Worm (Caenorhabditis elegans) whole organism, young adult: ENCODE results near the gene F53F4.12.
A peak's percentile ranks its signal among the peaks of the same experiment; 100 is the strongest.

Experiments used
- B0035.1 ChIP-seq: sonication (generic microtip); optimal IDR thresholded peaks from 2 replicates; lab custom pipeline; 2016; ENCODE audit warnings: missing genetic modification characterization, mild to moderate bottlenecking, missing compliant biosample characterization, missing genotype, missing genetic modification reagents
- D2030.7 ChIP-seq: fragments of 200-800 bp; sonication (Bioruptor generic); IDR thresholded peaks from 2 replicates; pipeline ENCODE4 v1.3.6; 2022; ENCODE audit warnings: missing genetic modification reagents, missing genetic modification characterization, missing compliant biosample characterization
- F23B12.7 ChIP-seq: sonication (generic microtip); optimal IDR thresholded peaks from 2 replicates; lab custom pipeline; 2017; ENCODE audit warnings: missing genetic modification characterization, mild to moderate bottlenecking, missing compliant biosample characterization, antibody characterized with exemption, moderate library complexity; ENCODE audit not compliant: insufficient read depth
- F52B5.7 ChIP-seq: sonication (generic microtip); optimal IDR thresholded peaks from 2 replicates; lab custom pipeline; 2016; ENCODE audit warnings: mild to moderate bottlenecking, missing genetic modification characterization, missing compliant biosample characterization
- F55B11.4 ChIP-seq: sonication (generic microtip); optimal IDR thresholded peaks from 2 replicates; lab custom pipeline; 2016; ENCODE audit warnings: missing compliant biosample characterization, missing genetic modification characterization, borderline replicate concordance; ENCODE audit not compliant: insufficient read depth
- K11D2.4 ChIP-seq: fragments of 200-800 bp; sonication (Bioruptor generic); IDR thresholded peaks from 2 replicates; pipeline ENCODE4 v1.3.6; 2022; ENCODE audit warnings: missing genetic modification reagents, missing genetic modification characterization, missing compliant biosample characterization
- K12H6.12 ChIP-seq: fragments of 200-800 bp; sonication (Bioruptor generic); optimal IDR thresholded peaks from 2 replicates; lab custom pipeline; 2018; ENCODE audit warnings: mild to moderate bottlenecking, missing genetic modification characterization, missing compliant biosample characterization
- Y53G8AR.9 ChIP-seq: fragments of 200-800 bp; sonication (Bioruptor generic); conservative IDR thresholded peaks from 2 replicates; pipeline ENCODE4 v1.3.6; 2022; ENCODE audit warnings: missing genetic modification reagents, missing genetic modification characterization, missing compliant biosample characterization
- Y56A3A.18 ChIP-seq: fragments of 200-800 bp; sonication (Bioruptor generic); IDR thresholded peaks from 2 replicates; pipeline ENCODE4 v1.3.6; 2022; ENCODE audit warnings: missing genetic modification reagents, missing genetic modification characterization, missing compliant biosample characterization
- Y95B8A.8 ChIP-seq: fragments of 200-800 bp; sonication (Bioruptor generic); IDR thresholded peaks from 2 replicates; pipeline ENCODE4 v1.3.6; 2022; ENCODE audit warnings: missing genetic modification reagents, missing genetic modification characterization, missing compliant biosample characterization
- ZK185.1 ChIP-seq: sonication (generic microtip); optimal IDR thresholded peaks from 2 replicates; lab custom pipeline; 2016; ENCODE audit warnings: mild to moderate bottlenecking, missing genetic modification characterization, missing compliant biosample characterization; ENCODE audit not compliant: poor library complexity, severe bottlenecking
- aptf-2 ChIP-seq: fragments of 200-800 bp; sonication (Bioruptor generic); conservative IDR thresholded peaks from 2 replicates; pipeline ENCODE4 v1.3.6; 2022; ENCODE audit warnings: missing genetic modification reagents, missing genetic modification characterization, missing compliant biosample characterization
- aptf-3 ChIP-seq: fragments of 200-800 bp; sonication (Bioruptor generic); IDR thresholded peaks from 2 replicates; pipeline ENCODE4 v1.3.6; 2022; ENCODE audit warnings: missing genetic modification characterization, missing compliant biosample characterization
- attf-5 ChIP-seq: fragments of 200-800 bp; sonication (Bioruptor generic); optimal IDR thresholded peaks from 2 replicates; lab custom pipeline; 2018; ENCODE audit warnings: mild to moderate bottlenecking, missing genetic modification characterization, missing compliant biosample characterization
- attf-6 ChIP-seq: fragments of 200-800 bp; sonication (Bioruptor generic); IDR thresholded peaks from 2 replicates; pipeline ENCODE4 v1.3.6; 2022; ENCODE audit warnings: missing genetic modification reagents, missing genetic modification characterization, missing compliant biosample characterization
- bed-2 ChIP-seq: fragments of 200-800 bp; sonication (Bioruptor generic); IDR thresholded peaks from 2 replicates; pipeline ENCODE4 v1.3.6; 2022; ENCODE audit warnings: missing genetic modification reagents, missing genetic modification characterization, missing compliant biosample characterization
- ceh-40 ChIP-seq: fragments of 200-800 bp; sonication (Bioruptor generic); IDR thresholded peaks from 2 replicates; pipeline ENCODE4 v1.3.6; 2022; ENCODE audit warnings: missing genetic modification characterization, missing compliant biosample characterization
- ceh-58 ChIP-seq: fragments of 200-800 bp; sonication (Bioruptor generic); IDR thresholded peaks from 2 replicates; pipeline ENCODE4 v1.3.6; 2022; ENCODE audit warnings: missing genetic modification characterization, missing compliant biosample characterization
- gei-17 ChIP-seq: fragments of 200-800 bp; sonication (Bioruptor generic); optimal IDR thresholded peaks from 2 replicates; lab custom pipeline; 2018; ENCODE audit warnings: mild to moderate bottlenecking, missing genetic modification characterization, missing compliant biosample characterization
- hsf-1 ChIP-seq: fragments of 200-800 bp; sonication (Bioruptor generic); IDR thresholded peaks from 2 replicates; pipeline ENCODE4 v1.3.6; 2022; ENCODE audit warnings: missing genetic modification reagents, missing genetic modification characterization, missing compliant biosample characterization
- let-526 ChIP-seq: fragments of 200-800 bp; sonication (Bioruptor generic); IDR thresholded peaks from 2 replicates; pipeline ENCODE4 v1.3.6; 2022; ENCODE audit warnings: missing genetic modification reagents, missing genetic modification characterization, missing compliant biosample characterization
- lin-26 ChIP-seq: fragments of 200-800 bp; sonication (Bioruptor generic); IDR thresholded peaks from 2 replicates; pipeline ENCODE4 v1.3.6; 2022; ENCODE audit warnings: missing genetic modification reagents, missing genetic modification characterization, missing compliant biosample characterization
- lin-40 ChIP-seq: sonication (generic microtip); optimal IDR thresholded peaks from 2 replicates; lab custom pipeline; 2016; ENCODE audit warnings: missing genetic modification characterization, mild to moderate bottlenecking, missing compliant biosample characterization, missing genotype, missing genetic modification reagents
- lin-54 ChIP-seq: fragments of 200-800 bp; sonication (Bioruptor generic); optimal IDR thresholded peaks from 2 replicates; lab custom pipeline; 2018; ENCODE audit warnings: mild to moderate bottlenecking, missing genetic modification characterization, missing compliant biosample characterization
- lsl-1 ChIP-seq: fragments of 200-800 bp; sonication (Bioruptor generic); optimal IDR thresholded peaks from 2 replicates; lab custom pipeline; 2018; ENCODE audit warnings: mild to moderate bottlenecking, missing genetic modification characterization, moderate library complexity, missing compliant biosample characterization
- madf-6 ChIP-seq: fragments of 200-800 bp; sonication (Bioruptor generic); IDR thresholded peaks from 2 replicates; pipeline ENCODE4 v1.3.6; 2022; ENCODE audit warnings: missing genetic modification reagents, missing genetic modification characterization, missing compliant biosample characterization
- mes-4 ChIP-seq: sonication (generic microtip); optimal IDR thresholded peaks from 2 replicates; lab custom pipeline; 2016; ENCODE audit warnings: missing genotype, missing genetic modification characterization, missing compliant biosample characterization
- nfya-1 ChIP-seq: sonication (generic microtip); optimal IDR thresholded peaks from 2 replicates; lab custom pipeline; 2017; ENCODE audit warnings: antibody characterized with exemption, missing compliant biosample characterization, missing genetic modification characterization, borderline replicate concordance; ENCODE audit not compliant: insufficient read depth
- nhr-80 ChIP-seq: sonication (generic microtip); optimal IDR thresholded peaks from 2 replicates; lab custom pipeline; 2016; ENCODE audit warnings: missing genetic modification characterization, missing compliant biosample characterization
- nhr-90 ChIP-seq: sonication (generic microtip); optimal IDR thresholded peaks from 2 replicates; lab custom pipeline; 2016; ENCODE audit warnings: missing genotype, mild to moderate bottlenecking, missing genetic modification characterization, missing compliant biosample characterization
- pbrm-1 ChIP-seq: fragments of 200-800 bp; sonication (Bioruptor generic); IDR thresholded peaks from 2 replicates; pipeline ENCODE4 v1.3.6; 2022; ENCODE audit warnings: missing genetic modification reagents, missing genetic modification characterization, missing compliant biosample characterization
- pha-4 ChIP-seq: fragments of 150-350 bp; sonication (generic microtip); optimal IDR thresholded peaks from 2 replicates; lab custom pipeline; 2014; ENCODE audit warnings: missing biosample characterization, missing genetic modification reagents, missing genetic modification characterization
- rcor-1 ChIP-seq: fragments of 200-800 bp; sonication (Bioruptor generic); IDR thresholded peaks from 2 replicates; pipeline ENCODE4 v1.3.6; 2022; ENCODE audit warnings: missing genetic modification reagents, missing genetic modification characterization, missing compliant biosample characterization
- rec-8 ChIP-seq, 2 experiments: sonication (generic microtip); optimal IDR thresholded peaks; 2 replicates each; lab custom pipeline; 2016; ENCODE audit warnings: mild to moderate bottlenecking in 2 of 2, missing genetic modification characterization in 2 of 2, missing genetic modification reagents in 2 of 2, missing genotype in 2 of 2, missing biosample characterization in 1 of 2, missing compliant biosample characterization in 1 of 2, moderate library complexity in 1 of 2
- snpc-1.3 ChIP-seq: sonication (generic microtip); optimal IDR thresholded peaks from 2 replicates; lab custom pipeline; 2017; ENCODE audit warnings: missing genetic modification characterization, mild to moderate bottlenecking, missing compliant biosample characterization, antibody characterized with exemption, moderate library complexity, missing genotype, missing genetic modification reagents; ENCODE audit not compliant: insufficient read depth
- snpc-4 ChIP-seq, 5 experiments: fragments of 150-350 bp in 1 of 5; sonication (generic microtip) in 4 of 5; optimal IDR thresholded peaks; 2 replicates each; lab custom pipeline; 2014 to 2018; ENCODE audit warnings: missing genetic modification characterization in 5 of 5, missing biosample characterization in 3 of 5, antibody characterized with exemption in 2 of 5, mild to moderate bottlenecking in 2 of 5, missing compliant biosample characterization in 2 of 5, missing genotype in 2 of 5, moderate library complexity in 2 of 5, missing genetic modification reagents in 1 of 5
- tbp1 ChIP-seq: fragments of 200-800 bp; sonication (Bioruptor generic); optimal IDR thresholded peaks from 2 replicates; lab custom pipeline; 2018; ENCODE audit warnings: mild to moderate bottlenecking, missing genetic modification characterization, missing compliant biosample characterization
- tlf-1 ChIP-seq: fragments of 200-800 bp; sonication (Bioruptor generic); optimal IDR thresholded peaks from 2 replicates; lab custom pipeline; 2018; ENCODE audit warnings: mild to moderate bottlenecking, missing genetic modification characterization, missing compliant biosample characterization
- unc-130 ChIP-seq: sonication (generic microtip); optimal IDR thresholded peaks from 2 replicates; lab custom pipeline; 2016; ENCODE audit warnings: missing genetic modification reagents, missing genetic modification characterization, missing compliant biosample characterization
- unc-62 ChIP-seq: fragments of 150-350 bp; optimal IDR thresholded peaks from 2 replicates; lab custom pipeline; 2014; ENCODE audit warnings: missing biosample characterization, missing genetic modification reagents, missing genetic modification characterization
- xnd-1 ChIP-seq: sonication (generic microtip); optimal IDR thresholded peaks from 2 replicates; lab custom pipeline; 2016; ENCODE audit warnings: missing genotype, missing genetic modification reagents, missing genetic modification characterization, missing compliant biosample characterization
- ztf-18 ChIP-seq: sonication (generic microtip); optimal IDR thresholded peaks from 2 replicates; lab custom pipeline; 2016; ENCODE audit warnings: missing genotype, mild to moderate bottlenecking, missing genetic modification characterization, missing compliant biosample characterization
- ztf-25 ChIP-seq: fragments of 200-800 bp; sonication (Bioruptor generic); IDR thresholded peaks from 2 replicates; pipeline ENCODE4 v1.3.6; 2022; ENCODE audit warnings: missing genetic modification reagents, missing genetic modification characterization, missing compliant biosample characterization
- ztf-6 ChIP-seq: fragments of 200-800 bp; sonication (Bioruptor generic); IDR thresholded peaks from 2 replicates; pipeline ENCODE4 v1.3.6; 2022; ENCODE audit warnings: missing genetic modification reagents, missing genetic modification characterization, missing compliant biosample characterization

F53F4.12 gene

DNA sequence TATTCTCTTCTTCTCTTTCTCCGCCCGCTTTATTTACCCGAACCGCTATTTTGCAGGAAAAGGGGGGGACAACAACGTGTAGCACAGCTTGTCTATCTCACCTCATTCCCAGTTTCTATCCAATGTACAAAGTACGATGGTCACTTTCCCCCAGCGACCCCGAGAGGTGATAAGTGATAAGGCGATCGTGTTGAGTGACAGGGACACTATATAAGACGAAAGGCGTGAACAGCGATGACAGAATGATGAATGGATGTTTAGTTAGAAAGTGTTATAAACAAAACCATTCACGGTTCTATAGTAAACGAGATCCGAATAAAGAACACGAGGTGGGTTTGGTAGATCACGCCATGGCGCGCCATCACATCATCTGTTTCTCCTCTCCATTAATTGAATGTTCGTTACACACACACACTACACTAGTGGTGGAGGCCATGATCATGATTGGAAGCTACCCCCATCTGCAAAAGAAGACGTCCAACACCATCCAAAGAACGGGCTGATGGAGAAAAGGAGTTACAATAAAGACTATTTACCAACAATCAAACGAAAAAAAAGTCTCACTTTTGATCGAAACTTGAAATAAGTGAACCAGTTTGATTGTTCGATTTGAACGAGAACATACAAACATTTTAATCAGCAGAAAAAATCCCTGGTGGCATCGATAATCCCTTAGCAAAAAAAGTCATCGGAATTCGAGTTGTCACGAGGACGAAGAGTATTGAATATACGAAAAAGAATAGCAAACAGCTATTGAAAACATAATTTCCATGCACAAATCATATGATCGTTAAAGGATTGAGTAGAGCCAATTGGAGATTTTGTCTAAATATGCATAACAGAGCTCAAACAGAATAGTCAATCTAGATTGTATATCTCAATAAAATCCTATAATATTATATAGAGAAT lies 30.8 kb downstream of the F53F4.12 start (continued):
- TF ChIP-seq ztf-6 (GFP tag; lab: Robert Waterston, UW), result no peak
- no peak for TF ChIP-seq F55B11.4
- TF ChIP-seq aptf-3 (GFP tag; lab: Robert Waterston, UW), result no peak
- peak; percentile 70; the same call in 1 of the 2 replicates for TF ChIP-seq Y56A3A.18 (GFP tag; lab: Robert Waterston, UW)
- TF ChIP-seq rcor-1, result no peak
- TF ChIP-seq nfya-1 (tag; lab: Kevin White, UChicago), result no peak
- peak; percentile 2 for TF ChIP-seq F52B5.7 (tag; lab: Kevin White, UChicago)
- no peak for TF ChIP-seq xnd-1 (tag; lab: Kevin White, UChicago)
- TF ChIP-seq pbrm-1 (GFP tag; lab: Robert Waterston, UW), result 0 out of 2 replicates have a peak, but pooled peaks have one; percentile 24
- TF ChIP-seq attf-6 (GFP tag; lab: Robert Waterston, UW), result no peak
- no peak for TF ChIP-seq lin-54 (GFP tag; lab: Kevin White, UChicago)
- TF ChIP-seq lin-40, result peak; percentile 52
- no peak for TF ChIP-seq ceh-40 (GFP tag; lab: Robert Waterston, UW)
- TF ChIP-seq lsl-1, result no peak
- no peak for TF ChIP-seq bed-2
- no peak for TF ChIP-seq F23B12.7 (tag; lab: Kevin White, UChicago)
- TF ChIP-seq unc-130 (GFP tag; lab: Kevin White, UChicago), result no peak
- TF ChIP-seq tlf-1, result peak; percentile 55
- peak; percentile 82 for TF ChIP-seq nhr-90
- TF ChIP-seq aptf-2 (GFP tag; lab: Robert Waterston, UW), result no peak
- TF ChIP-seq ztf-18, result no peak
- peak; percentile 18; the same call in 1 of the 2 replicates for TF ChIP-seq Y95B8A.8 (GFP tag; lab: Robert Waterston, UW)
- no peak for TF ChIP-seq mes-4 (tag; lab: Kevin White, UChicago)
- TF ChIP-seq D2030.7 (GFP tag; lab: Robert Waterston, UW), result no peak
- TF ChIP-seq ztf-25, result no peak
- TF ChIP-seq rec-8 (tag; optimal IDR thresholded peaks at IDR 0.05; lab: Kevin White, UChicago), result no peak
- no peak for TF ChIP-seq pha-4 (tag; lab: Kevin White, UChicago)
- TF ChIP-seq attf-5 (GFP tag; lab: Kevin White, UChicago), result no peak

DNA sequence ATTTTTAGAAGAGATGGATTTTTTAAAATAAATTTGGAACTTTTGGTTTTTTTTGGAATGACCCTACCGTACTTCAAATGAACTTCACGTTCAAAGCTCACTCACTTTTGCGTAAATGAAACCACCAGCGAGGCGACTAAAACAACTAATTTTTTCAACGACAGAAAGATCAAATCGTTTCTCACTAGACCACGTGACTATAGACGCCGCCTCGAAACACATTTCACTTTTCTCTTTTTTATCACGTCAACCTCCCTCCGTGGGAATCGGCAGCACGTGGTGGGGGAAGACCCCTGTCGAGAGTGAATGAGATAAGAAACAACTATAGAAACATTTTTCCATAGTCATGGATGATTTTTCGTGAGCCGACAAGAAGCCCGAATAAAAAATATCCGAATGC lies 31.4 kb downstream of the F53F4.12 start:
- TF ChIP-seq B0035.1 (no peak), hsf-1 (0 out of 2 replicates have a peak, but pooled peaks have one; percentile 4), tbp1 (GFP tag; lab: Kevin White, UChicago) (peak; percentile 49), snpc-4 (GFP tag; optimal IDR thresholded peaks at IDR 0.05; lab: Kevin White, UChicago) (no peak), snpc-4 (tag; optimal IDR thresholded peaks at IDR 0.05; lab: Kevin White, UChicago) (peak in 1 of 4 experiments; percentile 20), xnd-1 (tag; lab: Kevin White, UChicago) (no peak), ZK185.1 (tag; lab: Kevin White, UChicago) (no peak), ceh-58 (no peak), ztf-18 (no peak), let-526 (peak; percentile 42; the same call in 1 of the 2 replicates), unc-62 (GFP tag; lab: Kevin White, UChicago) (peak; percentile 58), snpc-1.3 (tag; lab: Kevin White, UChicago) (no peak), gei-17 (peak; percentile 5), madf-6 (GFP tag; lab: Robert Waterston, UW) (0 out of 2 replicates have a peak, but pooled peaks have one; percentile 16), Y53G8AR.9 (GFP tag; lab: Robert Waterston, UW) (no peak), pbrm-1 (GFP tag; lab: Robert Waterston, UW) (0 out of 2 replicates have a peak, but pooled peaks have one; percentile 55), lin-26 (peak; percentile 40), ceh-40 (GFP tag; lab: Robert Waterston, UW) (no peak), tlf-1 (peak; percentile 64), pha-4 (tag; lab: Kevin White, UChicago) (peak; percentile 70), lin-40 (peak; percentile 44), K11D2.4 (GFP tag; lab: Robert Waterston, UW) (peak; percentile 66; the same call in 1 of the 2 replicates), nhr-90 (peak; percentile 35), K12H6.12 (tag; lab: Kevin White, UChicago) (no peak), nhr-80 (tag; lab: Kevin White, UChicago) (peak; percentile 73)
